In genomic region chr3R:23947002-23947401, dm6 we compare ENCODE assay signal across 1 fruit fly cellular context.
A peak's percentile ranks its signal among the peaks of the same experiment; 100 is the strongest.
TF ChIP-seq lines count a peak whose summit lies in the region.

No protein-coding gene starts in this region.

TF ChIP-seq in whole organism, embryonic, 481 proteins besides CTCF, POLR2A, EP300 and RAD21 (continued from another document):
- TF ChIP-seq Taf1 (GFP tag; IDR thresholded peaks at IDR 0.05; lab: Robert Waterston, UW) (no peak), phol (tag; optimal IDR thresholded peaks at IDR 0.05; lab: Kevin White, UChicago) (no peak), Scr (GFP tag; IDR thresholded peaks at IDR 0.05; lab: Robert Waterston, UW; ENCODE audit: partially characterized antibody) (no peak), CG11247 (GFP tag; IDR thresholded peaks at IDR 0.05; lab: Robert Waterston, UW) (peak; percentile 40; the same call in 1 of the 2 replicates), bigmax (GFP tag; optimal IDR thresholded peaks at IDR 0.05; lab: Kevin White, UChicago) (no peak), chif (GFP tag; optimal IDR thresholded peaks at IDR 0.05; lab: Kevin White, UChicago) (no peak), onecut (GFP tag; IDR thresholded peaks at IDR 0.05; lab: Robert Waterston, UW) (no peak), CG10209 (GFP tag; optimal IDR thresholded peaks at IDR 0.05; lab: Kevin White, UChicago) (peak; percentile 19), CG1529 (GFP tag; optimal IDR thresholded peaks at IDR 0.05; lab: Kevin White, UChicago) (peak; percentile 34), BtbVII (GFP tag; optimal IDR thresholded peaks at IDR 0.05; lab: Kevin White, UChicago) (peak; percentile 24), gro (GFP tag; optimal IDR thresholded peaks at IDR 0.05; lab: Kevin White, UChicago) (no peak), lbe (GFP tag; optimal IDR thresholded peaks at IDR 0.05; lab: Kevin White, UChicago) (no peak), hth (optimal IDR thresholded peaks at IDR 0.05; lab: Kevin White, UChicago) (no peak), CG15696 (tag; optimal IDR thresholded peaks at IDR 0.05; lab: Kevin White, UChicago) (peak; percentile 36), CG11723 (GFP tag; optimal IDR thresholded peaks at IDR 0.05; lab: Kevin White, UChicago) (peak; percentile 4), unc-4 (GFP tag; IDR thresholded peaks at IDR 0.05; lab: Robert Waterston, UW; ENCODE audit: partially characterized antibody) (no peak), CG8765 (GFP tag; IDR thresholded peaks at IDR 0.05; lab: Robert Waterston, UW) (no peak), H15 (GFP tag; IDR thresholded peaks at IDR 0.05; lab: Robert Waterston, UW) (no peak), Xbp1 (GFP tag; optimal IDR thresholded peaks at IDR 0.05; lab: Kevin White, UChicago) (no peak), Hsf (GFP tag; optimal IDR thresholded peaks at IDR 0.05; lab: Kevin White, UChicago) (no peak), CG17361 (GFP tag; IDR thresholded peaks at IDR 0.05; lab: Robert Waterston, UW) (no peak), CG10654 (GFP tag; optimal IDR thresholded peaks at IDR 0.05; lab: Kevin White, UChicago) (no peak), hkb (optimal IDR thresholded peaks at IDR 0.05; lab: Kevin White, UChicago) (no peak), hkb (GFP tag; IDR thresholded peaks at IDR 0.05; lab: Robert Waterston, UW) (0 out of 2 replicates have a peak, but pooled peaks have one; percentile 15), wek (GFP tag; optimal IDR thresholded peaks at IDR 0.05; lab: Kevin White, UChicago) (peak; percentile 79), CG9215 (GFP tag; IDR thresholded peaks at IDR 0.05; lab: Robert Waterston, UW) (no peak), Gug (GFP tag; IDR thresholded peaks at IDR 0.05; lab: Robert Waterston, UW) (no peak), CG2875 (GFP tag; optimal IDR thresholded peaks at IDR 0.05; lab: Kevin White, UChicago) (peak; percentile 43), CG12219 (GFP tag; optimal IDR thresholded peaks at IDR 0.05; lab: Kevin White, UChicago) (peak; percentile 29), NFAT (GFP tag; IDR thresholded peaks at IDR 0.05; lab: Robert Waterston, UW) (no peak), sima (GFP tag; optimal IDR thresholded peaks at IDR 0.05; lab: Kevin White, UChicago) (no peak), CG7786 (GFP tag; optimal IDR thresholded peaks at IDR 0.05; lab: Kevin White, UChicago) (no peak), HHEX (GFP tag; optimal IDR thresholded peaks at IDR 0.05; lab: Kevin White, UChicago) (peak; percentile 43), vvl (GFP tag; IDR thresholded peaks at IDR 0.05; lab: Robert Waterston, UW) (0 out of 2 replicates have a peak, but pooled peaks have one; percentile 15), CG3281 (GFP tag; optimal IDR thresholded peaks at IDR 0.05; lab: Kevin White, UChicago) (no peak), dmrt11E (tag; optimal IDR thresholded peaks at IDR 0.05; lab: Kevin White, UChicago) (no peak), Hr51 (GFP tag; optimal IDR thresholded peaks at IDR 0.05; lab: Kevin White, UChicago) (no peak), CG14667 (GFP tag; IDR thresholded peaks at IDR 0.05; lab: Robert Waterston, UW) (no peak), dysf (GFP tag; IDR thresholded peaks at IDR 0.05; lab: Robert Waterston, UW) (no peak), CG12769 (tag; optimal IDR thresholded peaks at IDR 0.05; lab: Kevin White, UChicago) (peak; percentile 36), Ssrp (tag; optimal IDR thresholded peaks at IDR 0.05; lab: Kevin White, UChicago) (no peak), CG13424 (tag; optimal IDR thresholded peaks at IDR 0.05; lab: Kevin White, UChicago) (peak; percentile 31), CG6254 (GFP tag; optimal IDR thresholded peaks at IDR 0.05; lab: Kevin White, UChicago) (peak; percentile 17), CG17912 (GFP tag; optimal IDR thresholded peaks at IDR 0.05; lab: Kevin White, UChicago) (peak; percentile 70), CG12071 (GFP tag; optimal IDR thresholded peaks at IDR 0.05; lab: Kevin White, UChicago) (peak; percentile 66), Atf3 (GFP tag; optimal IDR thresholded peaks at IDR 0.05; lab: Kevin White, UChicago) (no peak), CG6813 (GFP tag; optimal IDR thresholded peaks at IDR 0.05; lab: Kevin White, UChicago) (peak; percentile 55), CG9932 (GFP tag; IDR thresholded peaks at IDR 0.05; lab: Robert Waterston, UW) (0 out of 2 replicates have a peak, but pooled peaks have one; percentile 11), CG7987 (GFP tag; optimal IDR thresholded peaks at IDR 0.05; lab: Kevin White, UChicago) (peak; percentile 37), stc (GFP tag; IDR thresholded peaks at IDR 0.05; lab: Robert Waterston, UW) (peak; percentile 33; the same call in 1 of the 2 replicates), CG10543 (GFP tag; optimal IDR thresholded peaks at IDR 0.05; lab: Kevin White, UChicago) (peak; percentile 8), zf30C (GFP tag; optimal IDR thresholded peaks at IDR 0.05; lab: Kevin White, UChicago) (no peak), NfI (GFP tag; optimal IDR thresholded peaks at IDR 0.05; lab: Kevin White, UChicago) (no peak), CG10979 (tag; optimal IDR thresholded peaks at IDR 0.05; lab: Kevin White, UChicago) (no peak), exex (tag; optimal IDR thresholded peaks at IDR 0.05; lab: Kevin White, UChicago) (peak; percentile 8), CG4707 (GFP tag; optimal IDR thresholded peaks at IDR 0.05; lab: Kevin White, UChicago) (peak; percentile 54), CG7963 (GFP tag; IDR thresholded peaks at IDR 0.05; lab: Robert Waterston, UW; ENCODE audit: partially characterized antibody) (no peak), bcd (GFP tag; optimal IDR thresholded peaks at IDR 0.05; lab: Kevin White, UChicago) (no peak), Med (GFP tag; lab: Kevin White, UChicago) (peak; percentile 74), CG16779 (GFP tag; IDR thresholded peaks at IDR 0.05; lab: Robert Waterston, UW) (no peak), CG10366 (GFP tag; IDR thresholded peaks at IDR 0.05; lab: Robert Waterston, UW) (no peak), Hr78 (GFP tag; optimal IDR thresholded peaks at IDR 0.05; lab: Kevin White, UChicago) (peak in 1 of 2 experiments; percentile 39), mirr (GFP tag; optimal IDR thresholded peaks at IDR 0.05; lab: Kevin White, UChicago) (peak; percentile 65), Nf-YA (GFP tag; IDR thresholded peaks at IDR 0.05; lab: Robert Waterston, UW) (no peak), CG14710 (tag; optimal IDR thresholded peaks at IDR 0.05; lab: Kevin White, UChicago) (peak; percentile 14), CoRest (tag; optimal IDR thresholded peaks at IDR 0.05; lab: Kevin White, UChicago) (peak; percentile 2), CG11085 (GFP tag; IDR thresholded peaks at IDR 0.05; lab: Robert Waterston, UW) (no peak), ci (GFP tag; IDR thresholded peaks at IDR 0.05; lab: Robert Waterston, UW) (peak; percentile 71; the same call in 1 of the 3 replicates), CG15601 (tag; optimal IDR thresholded peaks at IDR 0.05; lab: Kevin White, UChicago) (peak; percentile 60), org-1 (GFP tag; optimal IDR thresholded peaks at IDR 0.05; lab: Kevin White, UChicago) (peak; percentile 34), Ravus (GFP tag; IDR thresholded peaks at IDR 0.05; lab: Robert Waterston, UW) (no peak), bsh (GFP tag; optimal IDR thresholded peaks at IDR 0.05; lab: Kevin White, UChicago) (peak in 1 of 2 experiments; percentile 22), CG42726 (GFP tag; IDR thresholded peaks at IDR 0.05; lab: Robert Waterston, UW; ENCODE audit: partially characterized antibody) (no peak), NC2β (GFP tag; optimal IDR thresholded peaks at IDR 0.05; lab: Kevin White, UChicago) (no peak), Doc3 (GFP tag; IDR thresholded peaks at IDR 0.05; lab: Robert Waterston, UW; ENCODE audit: partially characterized antibody) (no peak), z (GFP tag; IDR thresholded peaks at IDR 0.05; lab: Robert Waterston, UW) (no peak), CG13296 (GFP tag; optimal IDR thresholded peaks at IDR 0.05; lab: Kevin White, UChicago) (peak; percentile 29), CG14441 (GFP tag; IDR thresholded peaks at IDR 0.05; lab: Robert Waterston, UW) (no peak), CG32532 (GFP tag; IDR thresholded peaks at IDR 0.05; lab: Robert Waterston, UW) (no peak), otp (GFP tag; IDR thresholded peaks at IDR 0.05; lab: Robert Waterston, UW) (0 out of 3 replicates have a peak, but pooled peaks have one; percentile 25), ind (GFP tag; optimal IDR thresholded peaks at IDR 0.05; lab: Kevin White, UChicago) (no peak), Vsx1 (GFP tag; optimal IDR thresholded peaks at IDR 0.05; lab: Kevin White, UChicago) (peak; percentile 10), CG4328 (GFP tag; optimal IDR thresholded peaks at IDR 0.05; lab: Kevin White, UChicago) (peak; percentile 36), CG12744 (GFP tag; optimal IDR thresholded peaks at IDR 0.05; lab: Kevin White, UChicago) (no peak), CG10147 (GFP tag; optimal IDR thresholded peaks at IDR 0.05; lab: Kevin White, UChicago) (no peak), CG2202 (tag; optimal IDR thresholded peaks at IDR 0.05; lab: Kevin White, UChicago) (peak; percentile 8), zen (tag; optimal IDR thresholded peaks at IDR 0.05; lab: Kevin White, UChicago) (no peak), HmgD (GFP tag; optimal IDR thresholded peaks at IDR 0.05; lab: Kevin White, UChicago) (no peak), MTF-1 (GFP tag; optimal IDR thresholded peaks at IDR 0.05; lab: Kevin White, UChicago; ENCODE audit: borderline replicate concordance) (peak; percentile 24), CG17385 (GFP tag; optimal IDR thresholded peaks at IDR 0.05; lab: Kevin White, UChicago) (peak; percentile 19), ATbp (GFP tag; optimal IDR thresholded peaks at IDR 0.05; lab: Kevin White, UChicago) (peak; percentile 81), lab (GFP tag; optimal IDR thresholded peaks at IDR 0.05; lab: Kevin White, UChicago) (peak; percentile 32), CG1603 (tag; optimal IDR thresholded peaks at IDR 0.05; lab: Kevin White, UChicago) (peak; percentile 34), maf-S (GFP tag; optimal IDR thresholded peaks at IDR 0.05; lab: Kevin White, UChicago) (no peak), kni (GFP tag; optimal IDR thresholded peaks at IDR 0.05; lab: Kevin White, UChicago) (peak; percentile 81), aop (GFP tag; IDR thresholded peaks at IDR 0.05; lab: Robert Waterston, UW) (no peak), CG17359 (tag; optimal IDR thresholded peaks at IDR 0.05; lab: Kevin White, UChicago) (peak; percentile 18)
